Worm (Caenorhabditis elegans) whole organism, L1 larva: ENCODE data around the gene C17A2.4.

Experiments
- alr-1 ChIP-seq: fragments of 200-800 bp; sonication (Bioruptor generic); optimal IDR thresholded peaks from 2 replicates; lab custom pipeline; 2018; ENCODE audit warnings: borderline replicate concordance, mild to moderate bottlenecking, missing genetic modification characterization, missing compliant biosample characterization
- aly-2 ChIP-seq: fragments of 150-350 bp; optimal IDR thresholded peaks from 2 replicates; lab custom pipeline; 2014; ENCODE audit warnings: missing biosample characterization, missing genetic modification characterization
- hpl-2 ChIP-seq: fragments of 150-350 bp; optimal IDR thresholded peaks from 2 replicates; lab custom pipeline; 2014; ENCODE audit warnings: missing biosample characterization, missing genetic modification reagents, missing genetic modification characterization
- lin-14 ChIP-seq: fragments of 200-800 bp; sonication (Bioruptor generic); optimal IDR thresholded peaks from 2 replicates; lab custom pipeline; 2018; ENCODE audit warnings: mild to moderate bottlenecking, missing genetic modification characterization, moderate library complexity, missing compliant biosample characterization
- nhr-237 ChIP-seq: fragments of 150-350 bp; optimal IDR thresholded peaks from 2 replicates; lab custom pipeline; 2014; ENCODE audit warnings: missing biosample characterization, missing genetic modification characterization
- unc-98 ChIP-seq: fragments of 200-800 bp; sonication (Bioruptor generic); IDR thresholded peaks from 2 replicates; pipeline ENCODE4 v1.3.6; 2022; ENCODE audit warnings: missing genetic modification characterization, missing compliant biosample characterization

DNA sequence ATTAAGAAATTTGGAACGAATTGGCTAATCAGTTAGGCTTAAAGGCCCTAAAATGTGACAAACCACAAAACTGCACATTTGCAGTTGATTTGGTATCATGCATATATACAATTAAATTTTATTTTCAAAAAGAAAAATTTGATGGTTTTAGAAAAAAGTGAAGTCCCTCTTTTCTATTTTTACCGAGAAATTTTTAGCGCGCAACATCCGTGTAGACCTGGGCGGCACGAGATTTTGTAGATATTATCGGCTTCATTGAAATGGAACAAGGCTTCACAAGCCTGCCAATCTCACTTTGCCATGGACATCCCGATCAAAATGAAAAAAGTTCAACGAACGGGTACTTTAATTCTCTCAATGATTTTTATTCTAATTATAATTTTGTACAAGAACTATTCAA, 6.4 kb downstream of the C17A2.4 start, which contains the start of gene C17A2.2:
- no peak for TF ChIP-seq lin-14 (GFP tag; lab: Kevin White, UChicago)
- no peak for TF ChIP-seq nhr-237 (tag; lab: Kevin White, UChicago)
- TF ChIP-seq aly-2 (tag; lab: Kevin White, UChicago), result no peak
- no peak for TF ChIP-seq alr-1 (tag; lab: Kevin White, UChicago)
- no peak for TF ChIP-seq unc-98 (GFP tag; lab: Robert Waterston, UW)
- no peak for TF ChIP-seq hpl-2 (GFP tag; lab: Kevin White, UChicago)
